Worm (Caenorhabditis elegans) whole organism, L1 larva: Measurements from ENCODE around the gene rps-2.

Experiments
- C04F5.9 ChIP-seq: sonication (generic microtip); optimal IDR thresholded peaks from 2 replicates; lab custom pipeline; 2016; ENCODE audit warnings: missing genetic modification characterization, missing compliant biosample characterization
- ama-1 ChIP-seq: fragments of 150-350 bp; optimal IDR thresholded peaks from 2 replicates; lab custom pipeline; 2014
- ceh-82 ChIP-seq, 3 experiments: fragments of 150-350 bp in 1 of 3; sonication (generic microtip) in 2 of 3; optimal IDR thresholded peaks; 2 replicates each; lab custom pipeline; 2014 to 2017; ENCODE audit warnings: missing biosample characterization in 3 of 3, missing genetic modification characterization in 3 of 3
- ceh-90 ChIP-seq: sonication (generic microtip); optimal IDR thresholded peaks from 2 replicates; lab custom pipeline; 2016; ENCODE audit warnings: missing genetic modification characterization, missing compliant biosample characterization
- ces-1 ChIP-seq: fragments of 150-350 bp; optimal IDR thresholded peaks from 2 replicates; lab custom pipeline; 2014; ENCODE audit warnings: missing biosample characterization, missing genetic modification reagents, missing genetic modification characterization
- dpl-1 ChIP-seq, 3 experiments: fragments of 150-350 bp in 2 of 3; sonication (generic microtip) in 1 of 3; optimal IDR thresholded peaks; 2 replicates each; lab custom pipeline; 2014 to 2017; ENCODE audit warnings: missing biosample characterization in 3 of 3, missing genetic modification characterization in 3 of 3, missing genetic modification reagents in 3 of 3
- dsc-1 ChIP-seq: sonication (generic microtip); optimal IDR thresholded peaks from 2 replicates; lab custom pipeline; 2016; ENCODE audit warnings: mild to moderate bottlenecking, missing genetic modification characterization, missing compliant biosample characterization
- egl-13 ChIP-seq: sonication (generic microtip); optimal IDR thresholded peaks from 2 replicates; lab custom pipeline; 2016; ENCODE audit warnings: missing genotype, missing genetic modification reagents, missing genetic modification characterization, missing compliant biosample characterization
- elt-2 ChIP-seq: sonication (generic microtip); optimal IDR thresholded peaks from 2 replicates; lab custom pipeline; 2016; ENCODE audit warnings: missing genetic modification characterization, mild to moderate bottlenecking, inconsistent platforms, missing compliant biosample characterization, missing genetic modification reagents
- elt-3 ChIP-seq, 6 experiments: fragments of 150-350 bp in 1 of 6; sonication (generic microtip); optimal IDR thresholded peaks; 2 replicates each; lab custom pipeline; 2017 to 2018; ENCODE audit warnings: missing biosample characterization in 6 of 6, missing genetic modification characterization in 6 of 6, inconsistent platforms in 1 of 6
- grh-1 ChIP-seq: fragments of 200-800 bp; sonication (Bioruptor generic); IDR thresholded peaks from 2 replicates; pipeline ENCODE4 v1.3.6; 2022; ENCODE audit warnings: missing genetic modification reagents, missing genetic modification characterization, missing compliant biosample characterization
- hlh-17 ChIP-seq: fragments of 200-800 bp; sonication (Bioruptor generic); optimal IDR thresholded peaks from 2 replicates; lab custom pipeline; 2018; ENCODE audit warnings: missing genetic modification characterization, mild to moderate bottlenecking, missing compliant biosample characterization, moderate library complexity, borderline replicate concordance
- hlh-4 ChIP-seq: sonication (generic microtip); optimal IDR thresholded peaks from 2 replicates; lab custom pipeline; 2016; ENCODE audit warnings: mild to moderate bottlenecking, missing genetic modification characterization, missing compliant biosample characterization
- hpl-2 ChIP-seq: fragments of 150-350 bp; optimal IDR thresholded peaks from 2 replicates; lab custom pipeline; 2014; ENCODE audit warnings: missing biosample characterization, missing genetic modification reagents, missing genetic modification characterization
- isw-1 ChIP-seq: fragments of 200-800 bp; sonication (Bioruptor generic); IDR thresholded peaks from 2 replicates; pipeline ENCODE4 v1.3.6; 2022; ENCODE audit warnings: missing genetic modification characterization, missing compliant biosample characterization
- jun-1 ChIP-seq: fragments of 150-350 bp; optimal IDR thresholded peaks from 2 replicates; lab custom pipeline; 2014; ENCODE audit warnings: missing biosample characterization, missing genetic modification reagents, missing genetic modification characterization
- lin-39 ChIP-seq: fragments of 150-350 bp; optimal IDR thresholded peaks from 2 replicates; lab custom pipeline; 2014; ENCODE audit warnings: missing biosample characterization, missing genetic modification reagents, missing genetic modification characterization
- mdl-1 ChIP-seq, 2 experiments: fragments of 150-350 bp; optimal IDR thresholded peaks; 2 replicates each; lab custom pipeline; 2014 to 2017; ENCODE audit warnings: missing biosample characterization in 2 of 2, missing genetic modification characterization in 2 of 2, inconsistent platforms in 1 of 2
- nhr-12 ChIP-seq: sonication (generic microtip); optimal IDR thresholded peaks from 2 replicates; lab custom pipeline; 2017; ENCODE audit warnings: missing biosample characterization, missing genetic modification characterization
- nhr-19 ChIP-seq: fragments of 200-800 bp; sonication (Bioruptor generic); conservative IDR thresholded peaks from 2 replicates; pipeline ENCODE4 v1.3.6; 2022; ENCODE audit warnings: missing genetic modification characterization, missing compliant biosample characterization
- nhr-237 ChIP-seq: fragments of 150-350 bp; optimal IDR thresholded peaks from 2 replicates; lab custom pipeline; 2014; ENCODE audit warnings: missing biosample characterization, missing genetic modification characterization
- nhr-28 ChIP-seq: fragments of 150-350 bp; optimal IDR thresholded peaks from 2 replicates; lab custom pipeline; 2014; ENCODE audit warnings: missing biosample characterization, missing genetic modification characterization
- nhr-47 ChIP-seq: sonication (generic microtip); optimal IDR thresholded peaks from 2 replicates; lab custom pipeline; 2016; ENCODE audit warnings: mild to moderate bottlenecking, missing genetic modification characterization, moderate library complexity, missing compliant biosample characterization
- nhr-84 ChIP-seq: sonication (generic microtip); optimal IDR thresholded peaks from 2 replicates; lab custom pipeline; 2017; ENCODE audit warnings: missing biosample characterization, missing genetic modification characterization
- nhr-85 ChIP-seq: sonication (generic microtip); peaks from one replicate; lab custom pipeline; 2016; ENCODE audit warnings: missing genetic modification characterization, inconsistent platforms, missing compliant biosample characterization
- nhr-90 ChIP-seq: sonication (generic microtip); optimal IDR thresholded peaks from 2 replicates; lab custom pipeline; 2016; ENCODE audit warnings: mild to moderate bottlenecking, missing genetic modification characterization, missing compliant biosample characterization; ENCODE audit not compliant: poor library complexity
- rnt-1 ChIP-seq: sonication (generic microtip); optimal IDR thresholded peaks from 2 replicates; lab custom pipeline; 2016; ENCODE audit warnings: mild to moderate bottlenecking, missing genetic modification characterization, moderate library complexity, missing compliant biosample characterization
- snu-23 ChIP-seq: sonication (generic microtip); optimal IDR thresholded peaks from 2 replicates; lab custom pipeline; 2016; ENCODE audit warnings: missing genetic modification characterization, missing compliant biosample characterization
- sox-4 ChIP-seq: sonication (generic microtip); optimal IDR thresholded peaks from 2 replicates; lab custom pipeline; 2016; ENCODE audit warnings: missing genetic modification characterization, missing compliant biosample characterization
- sptf-1 ChIP-seq: fragments of 150-350 bp; optimal IDR thresholded peaks from 2 replicates; lab custom pipeline; 2014; ENCODE audit warnings: missing biosample characterization, missing genetic modification characterization
- sup-37 ChIP-seq: fragments of 200-800 bp; sonication (Bioruptor generic); optimal IDR thresholded peaks from 2 replicates; lab custom pipeline; 2018; ENCODE audit warnings: mild to moderate bottlenecking, missing genetic modification characterization, missing compliant biosample characterization
- swsn-7 ChIP-seq: sonication (generic microtip); optimal IDR thresholded peaks from 2 replicates; lab custom pipeline; 2016; ENCODE audit warnings: missing genetic modification characterization, missing compliant biosample characterization
- unc-130 ChIP-seq: fragments of 150-350 bp; optimal IDR thresholded peaks from 2 replicates; lab custom pipeline; 2017; ENCODE audit warnings: missing biosample characterization, missing genetic modification characterization, inconsistent platforms
- unc-30 ChIP-seq: sonication (generic microtip); optimal IDR thresholded peaks from 2 replicates; lab custom pipeline; 2017; ENCODE audit warnings: missing biosample characterization, missing genetic modification characterization
- unc-62 ChIP-seq: fragments of 150-350 bp; optimal IDR thresholded peaks from 2 replicates; lab custom pipeline; 2014; ENCODE audit warnings: missing biosample characterization, missing genetic modification reagents, missing genetic modification characterization
- vab-15 ChIP-seq: sonication (generic microtip); optimal IDR thresholded peaks from 2 replicates; lab custom pipeline; 2017; ENCODE audit warnings: missing genotype, mild to moderate bottlenecking, missing genetic modification characterization, missing compliant biosample characterization
- zag-1 ChIP-seq: fragments of 150-350 bp; optimal IDR thresholded peaks from 2 replicates; lab custom pipeline; 2014; ENCODE audit warnings: missing biosample characterization, missing genetic modification characterization
- zip-4 ChIP-seq: fragments of 200-800 bp; sonication (Bioruptor generic); optimal IDR thresholded peaks from 2 replicates; lab custom pipeline; 2018; ENCODE audit warnings: mild to moderate bottlenecking, missing genetic modification characterization, moderate library complexity, missing compliant biosample characterization
- ztf-4 ChIP-seq: fragments of 150-350 bp; optimal IDR thresholded peaks from 2 replicates; lab custom pipeline; 2014; ENCODE audit warnings: missing biosample characterization, missing genetic modification characterization

rps-2 gene

DNA sequence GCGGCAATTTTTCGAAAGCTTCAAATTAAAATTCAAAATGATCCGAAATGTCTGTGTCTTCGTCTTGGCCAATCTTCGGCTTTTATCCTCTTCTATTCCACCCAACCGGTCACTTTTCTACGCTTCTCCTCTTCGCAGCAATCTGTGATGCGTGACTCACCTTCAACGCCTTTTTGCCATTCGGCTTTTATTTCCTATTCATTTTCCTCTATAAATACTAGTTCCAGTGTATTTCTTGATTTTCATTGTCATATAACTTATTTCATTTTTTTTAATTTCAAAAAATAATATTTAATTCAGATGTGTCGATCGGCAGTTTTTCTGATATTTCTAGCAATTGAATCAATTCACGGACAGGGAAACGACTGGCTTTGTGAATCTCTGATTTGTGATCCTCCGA lies 6.1 kb downstream of the rps-2 start, which contains the start of gene C49H3.16:
Gene C49H3.16, plus strand, starts transcription at position 301 of the 400 bp plus-strand sequence.
- no peak for TF ChIP-seq swsn-7 (tag; lab: Kevin White, UChicago)
- no peak for TF ChIP-seq grh-1 (GFP tag; lab: Robert Waterston, UW)
- no peak for TF ChIP-seq vab-15
- no peak for TF ChIP-seq unc-130
- no peak for TF ChIP-seq unc-30
- no peak for TF ChIP-seq lin-39 (tag; lab: Kevin White, UChicago)
- no peak for TF ChIP-seq nhr-19 (GFP tag; lab: Robert Waterston, UW)
- TF ChIP-seq ceh-82 (tag; optimal IDR thresholded peaks at IDR 0.05; lab: Kevin White, UChicago): no peak
- TF ChIP-seq zip-4 (GFP tag; lab: Kevin White, UChicago): no peak
- no peak for TF ChIP-seq nhr-85
- no peak for TF ChIP-seq dsc-1
- no peak for TF ChIP-seq hpl-2 (GFP tag; lab: Kevin White, UChicago)

- TF ChIP-seq nhr-84: no peak
- no peak for TF ChIP-seq sptf-1 (tag; lab: Kevin White, UChicago)
- TF ChIP-seq hlh-4 (tag; lab: Kevin White, UChicago): no peak
- no peak for TF ChIP-seq dpl-1 (GFP tag; optimal IDR thresholded peaks at IDR 0.05; lab: Kevin White, UChicago)
- TF ChIP-seq unc-62 (GFP tag; lab: Kevin White, UChicago): no peak
- TF ChIP-seq sox-4 (tag; lab: Kevin White, UChicago): no peak
- no peak for TF ChIP-seq ztf-4
- no peak for TF ChIP-seq C04F5.9 (tag; lab: Kevin White, UChicago)
- no peak for TF ChIP-seq rnt-1 (tag; lab: Kevin White, UChicago)
- TF ChIP-seq nhr-19 (GFP tag; lab: Robert Waterston, UW): no peak
- TF ChIP-seq zag-1 (tag; lab: Kevin White, UChicago): no peak
- no peak for TF ChIP-seq egl-13 (tag; lab: Kevin White, UChicago)
- TF ChIP-seq grh-1 (GFP tag; lab: Robert Waterston, UW): no peak
- no peak for TF ChIP-seq nhr-90
- no peak for TF ChIP-seq nhr-28 (tag; lab: Kevin White, UChicago)
- TF ChIP-seq elt-2 (tag; lab: Kevin White, UChicago): no peak
- TF ChIP-seq isw-1 (GFP tag; lab: Robert Waterston, UW): no peak
- no peak for TF ChIP-seq nhr-85
- TF ChIP-seq mdl-1 (tag; optimal IDR thresholded peaks at IDR 0.05; lab: Kevin White, UChicago): no peak
These were observed 8.3 kb downstream of the rps-2 start for ce11 chrIV:7917881-7918280.

ce11 chrIV:7916907-7917306 lies 9.3 kb downstream of the rps-2 start:
- TF ChIP-seq nhr-28 (tag; lab: Kevin White, UChicago) (no peak), elt-2 (tag; lab: Kevin White, UChicago) (no peak), ces-1 (GFP tag; lab: Kevin White, UChicago) (no peak), C04F5.9 (tag; lab: Kevin White, UChicago) (no peak), nhr-47 (no peak), dpl-1 (GFP tag; optimal IDR thresholded peaks at IDR 0.05; lab: Kevin White, UChicago) (no peak), nhr-12 (tag; lab: Kevin White, UChicago) (no peak), rnt-1 (tag; lab: Kevin White, UChicago) (no peak), ceh-90 (tag; lab: Kevin White, UChicago) (no peak), snu-23 (GFP tag; lab: Kevin White, UChicago) (no peak), unc-30 (no peak), hlh-17 (GFP tag; lab: Kevin White, UChicago) (no peak), sup-37 (GFP tag; lab: Kevin White, UChicago) (no peak), elt-3 (tag; optimal IDR thresholded peaks at IDR 0.05; lab: Kevin White, UChicago) (no peak), ama-1 (no peak), jun-1 (tag; lab: Kevin White, UChicago) (no peak), nhr-237 (tag; lab: Kevin White, UChicago) (no peak), sptf-1 (tag; lab: Kevin White, UChicago) (no peak)
